Fruit fly (Drosophila melanogaster) whole organism, embryonic: ENCODE results near the gene Sfxn2.

Experiments
- Awh ChIP-seq: fragments of 200-800 bp; sonication (Bioruptor generic); IDR thresholded peaks from 2 replicates; pipeline ENCODE4, ENCODE4 v1.3.6; 2022; ENCODE audit warnings: missing biosample characterization, missing genetic modification characterization
- C15 ChIP-seq: fragments of 200-800 bp; sonication (Bioruptor generic); IDR thresholded peaks from 3 replicates; pipeline ENCODE4 v1.3.6; 2022; ENCODE audit warnings: missing biosample characterization, missing genetic modification characterization
- CG11504 ChIP-seq: fragments of 200-800 bp; sonication (Bioruptor generic); optimal IDR thresholded peaks from 3 replicates; lab custom pipeline; 2019; ENCODE audit warnings: missing biosample characterization, mild to moderate bottlenecking, missing genetic modification characterization, moderate library complexity
- CG14441 ChIP-seq: fragments of 200-800 bp; sonication (Bioruptor generic); IDR thresholded peaks from 2 replicates; pipeline ENCODE4 v1.3.6; 2022; ENCODE audit warnings: missing biosample characterization, missing genetic modification characterization
- CG14667 ChIP-seq: fragments of 200-800 bp; sonication (Bioruptor generic); IDR thresholded peaks from 2 replicates; pipeline ENCODE4 v1.3.6; 2022; ENCODE audit warnings: missing biosample characterization, missing genetic modification characterization
- CG1602 ChIP-seq: fragments of 200-800 bp; sonication (Bioruptor generic); optimal IDR thresholded peaks from 3 replicates; lab custom pipeline; 2016; ENCODE audit warnings: missing biosample characterization, missing genetic modification characterization
- CG17359 ChIP-seq: fragments of 200-800 bp; sonication (Bioruptor generic); optimal IDR thresholded peaks from 3 replicates; lab custom pipeline; 2018; ENCODE audit warnings: missing biosample characterization, mild to moderate bottlenecking, missing genetic modification characterization, moderate library complexity
- CG18262 ChIP-seq: fragments of 200-800 bp; optimal IDR thresholded peaks from 3 replicates; lab custom pipeline; 2019; ENCODE audit warnings: missing biosample characterization, mild to moderate bottlenecking, missing genetic modification characterization, moderate library complexity
- CG2199 ChIP-seq: fragments of 200-800 bp; sonication (Bioruptor generic); IDR thresholded peaks from 3 replicates; pipeline ENCODE4 v1.3.6; 2022; ENCODE audit warnings: missing biosample characterization, missing genetic modification characterization
- CG31441 ChIP-seq: fragments of 200-800 bp; sonication (Bioruptor generic); IDR thresholded peaks from 2 replicates; pipeline ENCODE4 v1.3.6; 2022; ENCODE audit warnings: missing biosample characterization, missing genetic modification characterization
- CG4424 ChIP-seq: fragments of 200-800 bp; sonication (Bioruptor generic); optimal IDR thresholded peaks from 3 replicates; lab custom pipeline; 2016; ENCODE audit warnings: missing biosample characterization, missing genetic modification characterization
- CG4820 ChIP-seq: fragments of 200-800 bp; sonication (Bioruptor generic); optimal IDR thresholded peaks from 3 replicates; lab custom pipeline; 2016; ENCODE audit warnings: missing biosample characterization, missing genetic modification characterization
- CG7357 ChIP-seq: fragments of 200-800 bp; sonication (Bioruptor generic); IDR thresholded peaks from 3 replicates; pipeline ENCODE4 v1.3.6; 2022; ENCODE audit warnings: missing biosample characterization, missing genetic modification characterization
- CG7372 ChIP-seq: fragments of 200-800 bp; sonication (Bioruptor generic); IDR thresholded peaks from 2 replicates; pipeline ENCODE4 v1.3.6; 2022; ENCODE audit warnings: missing biosample characterization, missing genetic modification characterization
- CG7786 ChIP-seq: fragments of 200-800 bp; sonication (Bioruptor generic); optimal IDR thresholded peaks from 2 replicates; lab custom pipeline; 2016; ENCODE audit warnings: missing biosample characterization, missing genetic modification characterization
- CG8281 ChIP-seq: fragments of 200-800 bp; sonication (Bioruptor generic); optimal IDR thresholded peaks from 2 replicates; lab custom pipeline; 2018; ENCODE audit warnings: missing biosample characterization, mild to moderate bottlenecking, missing genetic modification characterization, moderate library complexity
- CG8359 ChIP-seq: fragments of 200-800 bp; sonication (Bioruptor generic); optimal IDR thresholded peaks from 2 replicates; lab custom pipeline; 2017; ENCODE audit warnings: missing biosample characterization, mild to moderate bottlenecking, missing genetic modification characterization, borderline replicate concordance
- CG8944 ChIP-seq: fragments of 200-800 bp; sonication (Bioruptor generic); optimal IDR thresholded peaks from 3 replicates; lab custom pipeline; 2016; ENCODE audit warnings: missing biosample characterization, missing genetic modification characterization
- Dbx ChIP-seq: fragments of 200-800 bp; sonication (Bioruptor generic); IDR thresholded peaks from 3 replicates; pipeline ENCODE4 v1.3.6; 2022; ENCODE audit warnings: missing biosample characterization, missing genetic modification characterization
- HLH3B ChIP-seq: fragments of 200-800 bp; sonication (Bioruptor generic); IDR thresholded peaks from 2 replicates; pipeline ENCODE4 v1.3.6; 2022; ENCODE audit warnings: missing biosample characterization, missing genetic modification characterization
- Hsf ChIP-seq: fragments of 200-800 bp; sonication (Bioruptor generic); optimal IDR thresholded peaks from 3 replicates; lab custom pipeline; 2016; ENCODE audit warnings: missing biosample characterization, missing genetic modification characterization
- MESR4 ChIP-seq: fragments of 200-800 bp; sonication (Bioruptor generic); optimal IDR thresholded peaks from 2 replicates; lab custom pipeline; 2018; ENCODE audit warnings: missing biosample characterization, mild to moderate bottlenecking, missing genetic modification characterization, moderate library complexity
- Med ChIP-seq: fragments of 200-800 bp; sonication (Bioruptor generic); peaks from one replicate; lab custom pipeline; 2016; ENCODE audit warnings: missing biosample characterization, missing genetic modification characterization, mild to moderate bottlenecking, inconsistent platforms, moderate library complexity
- NK7.1 ChIP-seq: fragments of 200-800 bp; sonication (Bioruptor generic); optimal IDR thresholded peaks from 3 replicates; lab custom pipeline; 2016; ENCODE audit warnings: missing biosample characterization, missing genetic modification characterization
- PHDP ChIP-seq: fragments of 200-800 bp; sonication (Bioruptor generic); optimal IDR thresholded peaks from 3 replicates; lab custom pipeline; 2018; ENCODE audit warnings: missing biosample characterization, mild to moderate bottlenecking, missing genetic modification characterization, moderate library complexity
- Pdp1 ChIP-seq, 2 experiments: fragments of 200-800 bp; sonication (Bioruptor generic); optimal IDR thresholded peaks; 3 replicates each; lab custom pipeline; 2016; ENCODE audit warnings: missing biosample characterization in 2 of 2, missing genetic modification characterization in 2 of 2, mild to moderate bottlenecking in 1 of 2, moderate library complexity in 1 of 2
- Rfx ChIP-seq: fragments of 200-800 bp; sonication (Bioruptor generic); IDR thresholded peaks from 2 replicates; pipeline ENCODE4 v1.3.6; 2022; ENCODE audit warnings: missing biosample characterization, missing genetic modification characterization
- Scr ChIP-seq: fragments of 200-800 bp; sonication (Bioruptor generic); IDR thresholded peaks from 2 replicates; pipeline ENCODE4 v1.3.6; 2022; ENCODE audit warnings: missing biosample characterization, missing genetic modification characterization; ENCODE audit not compliant: partially characterized antibody
- Usf ChIP-seq: fragments of 200-800 bp; sonication (Bioruptor generic); optimal IDR thresholded peaks from 2 replicates; lab custom pipeline; 2017; ENCODE audit warnings: missing genotype, missing biosample characterization, missing genetic modification characterization
- Xrp1 ChIP-seq: fragments of 200-800 bp; sonication (Bioruptor generic); IDR thresholded peaks from 2 replicates; pipeline ENCODE4 v1.3.6; 2022; ENCODE audit warnings: missing biosample characterization, missing genetic modification characterization
- al ChIP-seq: fragments of 200-800 bp; sonication (Bioruptor generic); IDR thresholded peaks from 2 replicates; pipeline ENCODE4 v1.3.6; 2022; ENCODE audit warnings: missing biosample characterization, missing genetic modification characterization
- az2 ChIP-seq: fragments of 200-800 bp; sonication (Bioruptor generic); optimal IDR thresholded peaks from 3 replicates; lab custom pipeline; 2016; ENCODE audit warnings: missing biosample characterization, missing genetic modification characterization
- corto ChIP-seq: fragments of 200-800 bp; sonication (Bioruptor generic); optimal IDR thresholded peaks from 2 replicates; lab custom pipeline; 2016; ENCODE audit warnings: missing biosample characterization, mild to moderate bottlenecking, missing genetic modification characterization, moderate library complexity
- crol ChIP-seq: fragments of 200-800 bp; sonication (Bioruptor generic); IDR thresholded peaks from 2 replicates; pipeline ENCODE4 v1.3.6; 2022; ENCODE audit warnings: missing biosample characterization, missing genetic modification characterization
- cwo ChIP-seq: fragments of 200-800 bp; sonication (Bioruptor generic); optimal IDR thresholded peaks from 3 replicates; lab custom pipeline; 2017; ENCODE audit warnings: missing biosample characterization, missing genetic modification characterization, mild to moderate bottlenecking, moderate library complexity, missing genetic modification reagents
- dmrt11E ChIP-seq: fragments of 200-800 bp; sonication (Bioruptor generic); optimal IDR thresholded peaks from 3 replicates; lab custom pipeline; 2018; ENCODE audit warnings: missing biosample characterization, mild to moderate bottlenecking, missing genetic modification characterization, moderate library complexity
- dpn ChIP-seq, 2 experiments: fragments of 200-800 bp; sonication (Bioruptor generic); optimal IDR thresholded peaks; 3 replicates each; lab custom pipeline; 2016; ENCODE audit warnings: missing biosample characterization in 2 of 2, missing genetic modification characterization in 2 of 2
- gce ChIP-seq: fragments of 200-800 bp; sonication (Bioruptor generic); IDR thresholded peaks from 3 replicates; pipeline ENCODE4 v1.3.6; 2022; ENCODE audit warnings: missing biosample characterization, missing genetic modification characterization
- grn ChIP-seq: fragments of 200-800 bp; sonication (Bioruptor generic); optimal IDR thresholded peaks from 3 replicates; lab custom pipeline; 2017; ENCODE audit warnings: missing biosample characterization, missing genetic modification characterization
- gro ChIP-seq: fragments of 200-800 bp; sonication (Bioruptor generic); optimal IDR thresholded peaks from 2 replicates; lab custom pipeline; 2016; ENCODE audit warnings: missing biosample characterization, missing genetic modification characterization
- hbn ChIP-seq: fragments of 200-800 bp; sonication (Bioruptor generic); IDR thresholded peaks from 2 replicates; pipeline ENCODE4 v1.3.6; 2022; ENCODE audit warnings: missing biosample characterization, missing genetic modification characterization; ENCODE audit not compliant: partially characterized antibody
- lmd ChIP-seq: fragments of 200-800 bp; sonication (Bioruptor generic); IDR thresholded peaks from 2 replicates; pipeline ENCODE4 v1.3.6; 2022; ENCODE audit warnings: missing biosample characterization, missing genetic modification characterization
- otp ChIP-seq: fragments of 200-800 bp; sonication (Bioruptor generic); IDR thresholded peaks from 3 replicates; pipeline ENCODE4, ENCODE4 v1.3.6; 2022; ENCODE audit warnings: missing biosample characterization, missing genetic modification characterization
- rib ChIP-seq: fragments of 200-800 bp; sonication (Bioruptor generic); IDR thresholded peaks from 2 replicates; pipeline ENCODE4 v1.3.6; 2022; ENCODE audit warnings: missing biosample characterization, missing genetic modification characterization
- row ChIP-seq: fragments of 200-800 bp; sonication (Bioruptor generic); IDR thresholded peaks from 3 replicates; pipeline ENCODE4 v1.3.6; 2022; ENCODE audit warnings: missing biosample characterization, missing genetic modification characterization
- slbo ChIP-seq: fragments of 200-800 bp; sonication (Bioruptor generic); IDR thresholded peaks from 2 replicates; pipeline ENCODE4 v1.3.6; 2022; ENCODE audit warnings: missing biosample characterization, missing genetic modification characterization
- slou ChIP-seq: fragments of 200-800 bp; sonication (Bioruptor generic); optimal IDR thresholded peaks from 3 replicates; lab custom pipeline; 2016; ENCODE audit warnings: missing biosample characterization, missing genetic modification characterization
- tin ChIP-seq: fragments of 200-800 bp; sonication (Bioruptor generic); optimal IDR thresholded peaks from 3 replicates; lab custom pipeline; 2016; ENCODE audit warnings: missing biosample characterization, missing genetic modification characterization
- tna ChIP-seq: fragments of 200-800 bp; sonication (Bioruptor generic); IDR thresholded peaks from 2 replicates; pipeline ENCODE4 v1.3.6; 2022; ENCODE audit warnings: missing biosample characterization, missing genetic modification characterization; ENCODE audit not compliant: partially characterized antibody
- unc-4 ChIP-seq: fragments of 200-800 bp; sonication (Bioruptor generic); IDR thresholded peaks from 2 replicates; pipeline ENCODE4 v1.3.6; 2022; ENCODE audit warnings: missing biosample characterization, missing genetic modification characterization; ENCODE audit not compliant: partially characterized antibody
- zen2 ChIP-seq: fragments of 200-800 bp; sonication (Bioruptor generic); IDR thresholded peaks from 3 replicates; pipeline ENCODE4 v1.3.6; 2022; ENCODE audit warnings: missing biosample characterization, missing genetic modification characterization; ENCODE audit not compliant: partially characterized antibody

Gene Sfxn2

DNA sequence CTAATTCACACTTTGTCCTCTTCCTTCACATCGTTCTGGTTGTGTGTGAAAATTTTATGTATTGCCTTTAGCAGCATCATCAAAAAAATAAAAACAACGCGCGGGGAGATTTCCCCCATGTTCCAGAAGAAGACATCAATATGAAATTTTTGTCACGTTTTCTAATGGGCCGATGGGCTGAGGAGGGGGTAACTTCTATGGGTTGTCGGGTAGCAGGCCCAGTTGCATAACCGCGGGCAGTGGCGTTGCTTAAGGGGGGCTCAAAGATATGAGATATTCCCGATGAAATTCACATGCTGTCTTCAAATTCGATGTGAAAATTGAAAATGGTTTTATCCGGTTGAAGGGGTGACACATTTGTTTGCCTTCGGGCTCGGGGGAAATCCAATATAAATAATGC is 44.5 kb upstream of the Sfxn2 start (continued):
- peak; percentile 39; the same call in 1 of the 2 replicates for TF ChIP-seq CG7372
- no peak for TF ChIP-seq CG18262 (tag; lab: Kevin White, UChicago)
- 0 out of 2 replicates have a peak, but pooled peaks have one; percentile 22 for TF ChIP-seq CG31441 (GFP tag; lab: Robert Waterston, UW)
- 0 out of 3 replicates have a peak, but pooled peaks have one; percentile 44 for TF ChIP-seq CG2199 (GFP tag; lab: Robert Waterston, UW)
- TF ChIP-seq al (GFP tag; lab: Robert Waterston, UW) = 0 out of 2 replicates have a peak, but pooled peaks have one; percentile 16
- TF ChIP-seq gro = no peak
- peak in 1 of 2 experiments; percentile 96 for TF ChIP-seq Pdp1 (GFP tag; optimal IDR thresholded peaks at IDR 0.05; lab: Kevin White, UChicago)
- peak; percentile 14 for TF ChIP-seq CG8944
- TF ChIP-seq CG8281 (tag; lab: Kevin White, UChicago) = no peak
- TF ChIP-seq Med (GFP tag; lab: Kevin White, UChicago) = peak; percentile 47
- TF ChIP-seq dmrt11E (tag; lab: Kevin White, UChicago) = no peak
- peak; percentile 66 for TF ChIP-seq slbo
- TF ChIP-seq tna (GFP tag; lab: Robert Waterston, UW) = no peak
- TF ChIP-seq Xrp1 (GFP tag; lab: Robert Waterston, UW) = 0 out of 2 replicates have a peak, but pooled peaks have one; percentile 28
- peak; percentile 36; the same call in 2 of the 3 replicates for TF ChIP-seq row (GFP tag; lab: Robert Waterston, UW)
- peak; percentile 34; the same call in 1 of the 2 replicates for TF ChIP-seq HLH3B (GFP tag; lab: Robert Waterston, UW)
- no peak for TF ChIP-seq unc-4 (GFP tag; lab: Robert Waterston, UW)
- TF ChIP-seq CG14441 (GFP tag; lab: Robert Waterston, UW) = peak; percentile 36; the same call in 1 of the 2 replicates
- peak; percentile 77 for TF ChIP-seq crol (GFP tag; lab: Robert Waterston, UW)
- peak; percentile 42; the same call in 1 of the 2 replicates for TF ChIP-seq rib
- 0 out of 3 replicates have a peak, but pooled peaks have one; percentile 29 for TF ChIP-seq otp (GFP tag; lab: Robert Waterston, UW)

DNA sequence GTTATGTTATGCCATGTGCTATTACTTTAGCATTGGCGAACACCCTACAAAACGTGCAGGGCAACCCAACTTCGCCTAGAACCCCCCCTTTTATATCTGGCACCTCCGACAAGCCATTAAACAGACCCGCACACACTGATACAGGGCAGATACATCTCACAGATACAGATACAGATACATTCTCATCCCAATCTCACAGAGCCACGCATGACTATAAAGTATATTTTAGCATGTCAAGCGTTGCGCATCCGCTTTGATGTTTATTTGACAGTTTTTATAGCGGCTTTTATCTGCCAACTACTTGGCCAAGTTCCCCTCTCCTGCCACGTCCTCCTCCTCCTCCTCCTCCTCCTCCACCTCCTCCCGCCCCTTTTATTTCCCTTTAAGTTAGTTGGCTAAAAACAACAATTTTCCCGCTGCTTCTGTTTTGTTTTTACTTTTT is 43.6 kb upstream of the Sfxn2 start:
- TF ChIP-seq Med (GFP tag; lab: Kevin White, UChicago) (peak; percentile 62), tin (GFP tag; lab: Kevin White, UChicago) (no peak), CG4424 (GFP tag; lab: Kevin White, UChicago) (no peak), CG8359 (GFP tag; lab: Kevin White, UChicago) (no peak), gce (no peak), grn (GFP tag; lab: Kevin White, UChicago) (peak; percentile 10), MESR4 (GFP tag; lab: Kevin White, UChicago) (no peak), CG14667 (GFP tag; lab: Robert Waterston, UW) (no peak), Rfx (GFP tag; lab: Robert Waterston, UW) (no peak), C15 (no peak), CG17359 (tag; lab: Kevin White, UChicago) (no peak), lmd (GFP tag; lab: Robert Waterston, UW) (no peak), dpn (GFP tag; optimal IDR thresholded peaks at IDR 0.05; lab: Kevin White, UChicago) (no peak), CG11504 (tag; lab: Kevin White, UChicago) (no peak), NK7.1 (GFP tag; lab: Kevin White, UChicago) (no peak), zen2 (no peak), CG4820 (GFP tag; lab: Kevin White, UChicago) (no peak), PHDP (tag; lab: Kevin White, UChicago) (no peak), Awh (GFP tag; lab: Robert Waterston, UW) (no peak), Scr (GFP tag; lab: Robert Waterston, UW) (no peak), Dbx (GFP tag; lab: Robert Waterston, UW) (0 out of 3 replicates have a peak, but pooled peaks have one; percentile 25), hbn (GFP tag; lab: Robert Waterston, UW) (no peak), slou (GFP tag; lab: Kevin White, UChicago) (no peak), CG1602 (GFP tag; lab: Kevin White, UChicago) (no peak), CG7357 (GFP tag; lab: Robert Waterston, UW) (no peak), Hsf (no peak), CG7786 (GFP tag; lab: Kevin White, UChicago) (no peak), az2 (GFP tag; lab: Kevin White, UChicago) (no peak), corto (GFP tag; lab: Kevin White, UChicago) (no peak), Usf (no peak), cwo (GFP tag; lab: Kevin White, UChicago) (peak; percentile 80)
